Fruit fly (Drosophila melanogaster): ENCODE measurements around the gene CanB.

DNA sequence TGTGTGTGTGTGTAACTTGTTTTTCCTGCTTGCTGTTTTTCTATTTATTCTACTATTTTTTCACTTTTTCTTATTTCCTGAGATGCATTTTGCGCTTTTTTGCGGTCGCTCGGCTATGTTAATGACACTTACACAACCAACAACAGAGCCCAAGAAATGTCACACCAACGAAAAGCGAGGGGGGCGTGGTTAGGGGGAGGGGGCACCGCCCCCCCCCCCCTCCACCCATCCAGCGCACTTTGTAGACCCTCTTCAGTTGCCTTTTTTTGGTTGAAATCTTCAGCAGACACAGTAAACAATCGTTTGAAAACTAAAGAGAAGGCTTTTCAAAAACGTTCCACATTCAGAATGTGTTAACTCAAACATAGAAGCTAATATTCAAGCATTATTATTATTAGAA is 39.2 kb upstream of the CanB start:
- no peak for TF ChIP-seq lola (GFP tag; optimal IDR thresholded peaks at IDR 0.05)
- no peak for TF ChIP-seq CrebA (GFP tag; optimal IDR thresholded peaks at IDR 0.05; ENCODE audit: borderline replicate concordance)
- no peak for TF ChIP-seq pan (optimal IDR thresholded peaks at IDR 0.05)
- TF ChIP-seq Rel (GFP tag; optimal IDR thresholded peaks at IDR 0.05): no peak
- TF ChIP-seq Rel (tag; optimal IDR thresholded peaks at IDR 0.05): no peak

All from whole organism, wandering third instar larva.